Fruit fly (Drosophila melanogaster) whole organism, embryonic: ENCODE data around the gene Hrd3.
A peak's percentile ranks its signal among the peaks of the same experiment; 100 is the strongest.

ENCODE experiments used
- Asciz ChIP-seq: fragments of 200-800 bp; sonication (Bioruptor generic); optimal IDR thresholded peaks from 2 replicates; lab custom pipeline; 2017; ENCODE audit warnings: missing biosample characterization, mild to moderate bottlenecking, missing genetic modification characterization, missing genetic modification reagents
- Bteb2 ChIP-seq: fragments of 200-800 bp; sonication (Bioruptor generic); optimal IDR thresholded peaks from 2 replicates; lab custom pipeline; 2016; ENCODE audit warnings: missing biosample characterization, missing genetic modification characterization
- CG13287 ChIP-seq: fragments of 200-800 bp; sonication (Bioruptor generic); IDR thresholded peaks from 2 replicates; pipeline ENCODE4 v1.3.6; 2022; ENCODE audit warnings: missing biosample characterization, missing genetic modification characterization; ENCODE audit not compliant: partially characterized antibody
- CG14014 ChIP-seq: fragments of 200-800 bp; sonication (Bioruptor generic); IDR thresholded peaks from 2 replicates; pipeline ENCODE4 v1.3.6; 2022; ENCODE audit warnings: missing biosample characterization, missing genetic modification characterization
- CG1529 ChIP-seq: fragments of 200-800 bp; sonication (Bioruptor generic); optimal IDR thresholded peaks from 3 replicates; lab custom pipeline; 2018; ENCODE audit warnings: missing biosample characterization, missing genetic modification characterization
- CG17912 ChIP-seq: fragments of 200-800 bp; sonication (Bioruptor generic); optimal IDR thresholded peaks from 2 replicates; lab custom pipeline; 2018; ENCODE audit warnings: missing biosample characterization, mild to moderate bottlenecking, missing genetic modification characterization
- CG18599 ChIP-seq: fragments of 200-800 bp; sonication (Bioruptor generic); optimal IDR thresholded peaks from 3 replicates; lab custom pipeline; 2017; ENCODE audit warnings: missing biosample characterization, missing genetic modification characterization, mild to moderate bottlenecking, moderate library complexity, missing genetic modification reagents
- CG2120 ChIP-seq: fragments of 200-800 bp; sonication (Bioruptor generic); optimal IDR thresholded peaks from 3 replicates; lab custom pipeline; 2016; ENCODE audit warnings: missing biosample characterization, missing genetic modification characterization
- CG33213 ChIP-seq: fragments of 200-800 bp; sonication (Bioruptor generic); optimal IDR thresholded peaks from 3 replicates; lab custom pipeline; 2016; ENCODE audit warnings: missing biosample characterization, missing genetic modification characterization
- CG5180 ChIP-seq: fragments of 200-800 bp; sonication (Bioruptor generic); optimal IDR thresholded peaks from 3 replicates; lab custom pipeline; 2017; ENCODE audit warnings: missing biosample characterization, missing genetic modification characterization, mild to moderate bottlenecking, moderate library complexity, missing genetic modification reagents
- CG5245 ChIP-seq: fragments of 200-800 bp; sonication (Bioruptor generic); optimal IDR thresholded peaks from 3 replicates; lab custom pipeline; 2016; ENCODE audit warnings: missing biosample characterization, missing genetic modification characterization
- CG6254 ChIP-seq: fragments of 200-800 bp; sonication (Bioruptor generic); optimal IDR thresholded peaks from 3 replicates; lab custom pipeline; 2017; ENCODE audit warnings: mild to moderate bottlenecking, missing biosample characterization, missing genetic modification reagents, missing genetic modification characterization
- CG7271 ChIP-seq: fragments of 200-800 bp; sonication (Bioruptor generic); optimal IDR thresholded peaks from 2 replicates; lab custom pipeline; 2018; ENCODE audit warnings: missing biosample characterization, mild to moderate bottlenecking, missing genetic modification characterization, moderate library complexity
- CG8359 ChIP-seq: fragments of 200-800 bp; sonication (Bioruptor generic); optimal IDR thresholded peaks from 2 replicates; lab custom pipeline; 2017; ENCODE audit warnings: missing biosample characterization, mild to moderate bottlenecking, missing genetic modification characterization, borderline replicate concordance
- CG9215 ChIP-seq: fragments of 200-800 bp; sonication (Bioruptor generic); IDR thresholded peaks from 2 replicates; pipeline ENCODE4 v1.3.6; 2022; ENCODE audit warnings: missing biosample characterization, missing genetic modification characterization
- CkIIα-i1 ChIP-seq: fragments of 200-800 bp; sonication (Bioruptor generic); IDR thresholded peaks from 2 replicates; pipeline ENCODE4 v1.3.6; 2022; ENCODE audit warnings: missing biosample characterization, missing genetic modification characterization
- CrebB ChIP-seq: fragments of 200-800 bp; sonication (Bioruptor generic); optimal IDR thresholded peaks from 3 replicates; lab custom pipeline; 2018; ENCODE audit warnings: missing biosample characterization, mild to moderate bottlenecking, missing genetic modification characterization
- Doc3 ChIP-seq: fragments of 200-800 bp; sonication (Bioruptor generic); IDR thresholded peaks from 3 replicates; pipeline ENCODE4 v1.3.6; 2022; ENCODE audit warnings: missing biosample characterization, missing genetic modification characterization; ENCODE audit not compliant: partially characterized antibody
- Eip74EF ChIP-seq, 2 experiments: fragments of 200-800 bp in 1 of 2; fragments of >200 bp in 1 of 2; sonication (Bioruptor generic) in 1 of 2; optimal IDR thresholded peaks; 2 replicates each; lab custom pipeline; 2017 to 2019; ENCODE audit warnings: missing biosample characterization in 2 of 2, missing genetic modification characterization in 2 of 2, mild to moderate bottlenecking in 1 of 2, moderate library complexity in 1 of 2
- Hmr ChIP-seq: fragments of 200-800 bp; sonication (Bioruptor generic); optimal IDR thresholded peaks from 3 replicates; lab custom pipeline; 2017; ENCODE audit warnings: mild to moderate bottlenecking, missing biosample characterization, missing genetic modification reagents, missing genetic modification characterization
- Hr39 ChIP-seq: fragments of >200 bp; optimal IDR thresholded peaks from 2 replicates; lab custom pipeline; 2017
- Hr51 ChIP-seq, 2 experiments: fragments of 200-800 bp; sonication (Bioruptor generic); optimal IDR thresholded peaks; 2 replicates in 1 of 2; 3 replicates in 1 of 2; lab custom pipeline; 2016 to 2018; ENCODE audit warnings: missing biosample characterization in 2 of 2, missing genetic modification characterization in 2 of 2, mild to moderate bottlenecking in 1 of 2, moderate library complexity in 1 of 2
- Lhr ChIP-seq: fragments of 200-800 bp; sonication (Bioruptor generic); optimal IDR thresholded peaks from 3 replicates; lab custom pipeline; 2017; ENCODE audit warnings: mild to moderate bottlenecking, missing biosample characterization, missing genetic modification reagents, missing genetic modification characterization
- NC2β ChIP-seq: fragments of 200-800 bp; sonication (Bioruptor generic); optimal IDR thresholded peaks from 2 replicates; lab custom pipeline; 2016; ENCODE audit warnings: missing biosample characterization, missing genetic modification characterization
- NfI ChIP-seq: fragments of 200-800 bp; sonication (Bioruptor generic); optimal IDR thresholded peaks from 3 replicates; lab custom pipeline; 2018; ENCODE audit warnings: missing biosample characterization, mild to moderate bottlenecking, missing genetic modification characterization, moderate library complexity
- Rx ChIP-seq: fragments of 200-800 bp; sonication (Bioruptor generic); IDR thresholded peaks from 2 replicates; pipeline ENCODE4 v1.3.6; 2022; ENCODE audit warnings: missing biosample characterization, missing genetic modification characterization
- Sin3A ChIP-seq: fragments of >200 bp; optimal IDR thresholded peaks from 2 replicates; lab custom pipeline; 2018
- Stat92E ChIP-seq, 3 experiments: fragments of >200 bp in 2 of 3; fragments of 200-800 bp in 1 of 3; sonication (Bioruptor generic) in 1 of 3; optimal IDR thresholded peaks; 2 replicates each; lab custom pipeline; 2017 to 2019; ENCODE audit warnings: missing biosample characterization in 3 of 3, missing genetic modification characterization in 3 of 3, mild to moderate bottlenecking in 1 of 3, moderate library complexity in 1 of 3
- Taf1 ChIP-seq: fragments of 200-800 bp; sonication (Bioruptor generic); IDR thresholded peaks from 2 replicates; pipeline ENCODE4 v1.3.6; 2022; ENCODE audit warnings: missing biosample characterization, missing genetic modification characterization
- Tbp ChIP-seq: fragments of >200 bp; optimal IDR thresholded peaks from 2 replicates; lab custom pipeline; 2018; ENCODE audit warnings: missing biosample characterization, missing genetic modification characterization
- YL-1 ChIP-seq: fragments of 200-800 bp; sonication (Bioruptor generic); optimal IDR thresholded peaks from 3 replicates; lab custom pipeline; 2017; ENCODE audit warnings: missing biosample characterization, mild to moderate bottlenecking, missing genetic modification characterization
- ab ChIP-seq: fragments of 200-800 bp; sonication (Bioruptor generic); optimal IDR thresholded peaks from 2 replicates; lab custom pipeline; 2016; ENCODE audit warnings: missing biosample characterization, missing genetic modification characterization
- bab2 ChIP-seq: fragments of 200-800 bp; sonication (Bioruptor generic); optimal IDR thresholded peaks from 2 replicates; lab custom pipeline; 2016; ENCODE audit warnings: missing biosample characterization, missing genetic modification characterization
- caup ChIP-seq: fragments of 200-800 bp; sonication (Bioruptor generic); optimal IDR thresholded peaks from 3 replicates; lab custom pipeline; 2017; ENCODE audit warnings: missing biosample characterization, mild to moderate bottlenecking, missing genetic modification characterization, moderate library complexity; ENCODE audit not compliant: severe bottlenecking
- chinmo ChIP-seq: fragments of 200-800 bp; sonication (Bioruptor generic); IDR thresholded peaks from 4 replicates; pipeline ENCODE4 v1.3.6; 2022; ENCODE audit warnings: missing biosample characterization, missing genetic modification characterization; ENCODE audit not compliant: partially characterized antibody
- chm ChIP-seq: fragments of 200-800 bp; sonication (Bioruptor generic); IDR thresholded peaks from 2 replicates; pipeline ENCODE4 v1.3.6; 2022; ENCODE audit warnings: missing biosample characterization, missing genetic modification characterization
- chn ChIP-seq: fragments of 200-800 bp; sonication (Bioruptor generic); optimal IDR thresholded peaks from 2 replicates; lab custom pipeline; 2016; ENCODE audit warnings: missing biosample characterization, missing genetic modification characterization
- crc ChIP-seq: fragments of 200-800 bp; sonication (Bioruptor generic); optimal IDR thresholded peaks from 2 replicates; lab custom pipeline; 2016; ENCODE audit warnings: missing biosample characterization, missing genetic modification characterization
- gsb-n ChIP-seq: fragments of 200-800 bp; sonication (Bioruptor generic); optimal IDR thresholded peaks from 3 replicates; lab custom pipeline; 2018; ENCODE audit warnings: missing biosample characterization, mild to moderate bottlenecking, missing genetic modification characterization
- hkb ChIP-seq, 2 experiments: fragments of 200-800 bp in 1 of 2; fragments of >200 bp in 1 of 2; sonication (Bioruptor generic) in 1 of 2; IDR thresholded peaks in 1 of 2; optimal IDR thresholded peaks in 1 of 2; 2 replicates each; pipeline versions ENCODE4 v1.3.6 to Lab custom; 2017 to 2022; ENCODE audit warnings: missing biosample characterization in 1 of 2, missing genetic modification characterization in 1 of 2
- insv ChIP-seq, 2 experiments: fragments of 200-800 bp; sonication (Bioruptor generic); optimal IDR thresholded peaks; 3 replicates each; lab custom pipeline; 2016 to 2018; ENCODE audit warnings: missing biosample characterization in 2 of 2, missing genetic modification characterization in 2 of 2
- lbe ChIP-seq: fragments of 200-800 bp; sonication (Bioruptor generic); optimal IDR thresholded peaks from 2 replicates; lab custom pipeline; 2016; ENCODE audit warnings: missing biosample characterization, mild to moderate bottlenecking, missing genetic modification characterization
- maf-S ChIP-seq: fragments of 200-800 bp; sonication (Bioruptor generic); optimal IDR thresholded peaks from 2 replicates; lab custom pipeline; 2016; ENCODE audit warnings: missing biosample characterization, missing genetic modification characterization
- pho ChIP-seq: fragments of 200-800 bp; sonication (Bioruptor generic); optimal IDR thresholded peaks from 2 replicates; lab custom pipeline; 2016; ENCODE audit warnings: missing biosample characterization, missing genetic modification characterization
- repo ChIP-seq: fragments of 200-800 bp; sonication (Bioruptor generic); optimal IDR thresholded peaks from 2 replicates; lab custom pipeline; 2016; ENCODE audit warnings: missing biosample characterization, missing genetic modification characterization
- sc ChIP-seq, 3 experiments: fragments of >200 bp in 2 of 3; fragments of 200-800 bp in 1 of 3; sonication (Bioruptor generic) in 1 of 3; optimal IDR thresholded peaks; 2 replicates in 2 of 3; 3 replicates in 1 of 3; lab custom pipeline; 2017; ENCODE audit warnings: mild to moderate bottlenecking in 1 of 3, missing biosample characterization in 1 of 3, missing genetic modification characterization in 1 of 3, missing genetic modification reagents in 1 of 3
- tin ChIP-seq: fragments of 200-800 bp; sonication (Bioruptor generic); optimal IDR thresholded peaks from 3 replicates; lab custom pipeline; 2016; ENCODE audit warnings: missing biosample characterization, missing genetic modification characterization
- zen2 ChIP-seq: fragments of 200-800 bp; sonication (Bioruptor generic); IDR thresholded peaks from 3 replicates; pipeline ENCODE4 v1.3.6; 2022; ENCODE audit warnings: missing biosample characterization, missing genetic modification characterization; ENCODE audit not compliant: partially characterized antibody

Gene Hrd3

dm6 chr3R:23752728-23753127 lies 5.6 kb downstream of the Hrd3 start, which contains the start of the genes RanBP3 and Rpt5 (continued):
- TF ChIP-seq sc (optimal IDR thresholded peaks at IDR 0.05; lab: Kevin White, UChicago), result no peak
- no peak for TF ChIP-seq sc (GFP tag; optimal IDR thresholded peaks at IDR 0.05; lab: Kevin White, UChicago)
- TF ChIP-seq CG13287, result peak; percentile 88
- TF ChIP-seq CG5180 (GFP tag; lab: Kevin White, UChicago), result no peak
- peak; percentile 36 for TF ChIP-seq chn (GFP tag; lab: Kevin White, UChicago)
- TF ChIP-seq CG18599 (GFP tag; lab: Kevin White, UChicago), result peak; percentile 59
- peak; percentile 7 for TF ChIP-seq CG17912 (GFP tag; lab: Kevin White, UChicago)
- TF ChIP-seq CG6254 (GFP tag; lab: Kevin White, UChicago), result no peak
- TF ChIP-seq CG1529 (GFP tag; lab: Kevin White, UChicago), result no peak
- no peak for TF ChIP-seq Lhr (GFP tag; lab: Kevin White, UChicago)
- peak; percentile 44 for TF ChIP-seq CG9215 (GFP tag; lab: Robert Waterston, UW)
- peak; percentile 65 for TF ChIP-seq Hmr
- TF ChIP-seq Tbp (GFP tag; lab: Kevin White, UChicago), result no peak
- TF ChIP-seq Stat92E (GFP tag; optimal IDR thresholded peaks at IDR 0.05; lab: Kevin White, UChicago), result peak in 1 of 3 experiments; percentile 2
- TF ChIP-seq Taf1 (GFP tag; lab: Robert Waterston, UW), result no peak
- TF ChIP-seq CG7271 (tag; lab: Kevin White, UChicago), result no peak
- peak; percentile 7 for TF ChIP-seq CG5245 (GFP tag; lab: Kevin White, UChicago)
- peak; percentile 66 for TF ChIP-seq Doc3
- TF ChIP-seq NfI (GFP tag; lab: Kevin White, UChicago), result peak; percentile 62
- TF ChIP-seq CrebB (tag; lab: Kevin White, UChicago), result peak; percentile 49
- TF ChIP-seq lbe (GFP tag; lab: Kevin White, UChicago), result peak; percentile 78
- peak; percentile 75 for TF ChIP-seq pho (GFP tag; lab: Kevin White, UChicago)
- TF ChIP-seq caup (GFP tag; lab: Kevin White, UChicago), result peak; percentile 75
- TF ChIP-seq chinmo, result peak; percentile 69; the same call in 1 of the 4 replicates
- no peak for TF ChIP-seq CkIIα-i1 (GFP tag; lab: Robert Waterston, UW)
- TF ChIP-seq bab2 (GFP tag; lab: Kevin White, UChicago), result peak; percentile 21
- TF ChIP-seq gsb-n (tag; lab: Kevin White, UChicago), result no peak
- TF ChIP-seq NC2β (GFP tag; lab: Kevin White, UChicago), result peak; percentile 20
- no peak for TF ChIP-seq ab (GFP tag; lab: Kevin White, UChicago)
- TF ChIP-seq Eip74EF (GFP tag; optimal IDR thresholded peaks at IDR 0.05; lab: Kevin White, UChicago), result no peak
- TF ChIP-seq Asciz (GFP tag; lab: Kevin White, UChicago), result no peak
- TF ChIP-seq Rx (GFP tag; lab: Robert Waterston, UW), result no peak
- TF ChIP-seq hkb (optimal IDR thresholded peaks at IDR 0.05; lab: Kevin White, UChicago), result no peak
- TF ChIP-seq hkb (GFP tag; IDR thresholded peaks at IDR 0.05; lab: Robert Waterston, UW), result 0 out of 2 replicates have a peak, but pooled peaks have one; percentile 20
- TF ChIP-seq crc (GFP tag; lab: Kevin White, UChicago), result no peak
- no peak for TF ChIP-seq CG8359 (GFP tag; lab: Kevin White, UChicago)
- TF ChIP-seq chm, result peak; percentile 30; the same call in 1 of the 2 replicates
- TF ChIP-seq CG2120, result peak; percentile 84
- peak; percentile 61 for TF ChIP-seq CG33213 (GFP tag; lab: Kevin White, UChicago)
- TF ChIP-seq CG14014 (GFP tag; lab: Robert Waterston, UW), result 0 out of 2 replicates have a peak, but pooled peaks have one; percentile 30
- TF ChIP-seq tin (GFP tag; lab: Kevin White, UChicago), result peak; percentile 67
- no peak for TF ChIP-seq Hr39
- peak; percentile 69 for TF ChIP-seq Sin3A (lab: Kevin White, UChicago)
- TF ChIP-seq YL-1 (GFP tag; lab: Kevin White, UChicago), result peak; percentile 91
- peak in 1 of 2 experiments; percentile 56 for TF ChIP-seq Hr51 (GFP tag; optimal IDR thresholded peaks at IDR 0.05; lab: Kevin White, UChicago)
- peak; percentile 60 for TF ChIP-seq Bteb2 (GFP tag; lab: Kevin White, UChicago)
- TF ChIP-seq repo (GFP tag; lab: Kevin White, UChicago), result peak; percentile 18
- TF ChIP-seq maf-S (GFP tag; lab: Kevin White, UChicago), result peak; percentile 63
- TF ChIP-seq zen2 (GFP tag; lab: Robert Waterston, UW), result peak; percentile 76
- peak in 1 of 2 experiments; percentile 15 for TF ChIP-seq insv (GFP tag; optimal IDR thresholded peaks at IDR 0.05; lab: Kevin White, UChicago)
